Worm (Caenorhabditis elegans) whole organism, L1 larva: ENCODE measurements around the gene pqn-27.

Experiments
- C16A3.4 ChIP-seq: fragments of 150-350 bp; optimal IDR thresholded peaks from 2 replicates; lab custom pipeline; 2014; ENCODE audit warnings: missing biosample characterization, missing genetic modification characterization
- aly-2 ChIP-seq: fragments of 150-350 bp; optimal IDR thresholded peaks from 2 replicates; lab custom pipeline; 2014; ENCODE audit warnings: missing biosample characterization, missing genetic modification characterization
- blmp-1 ChIP-seq: fragments of 150-350 bp; optimal IDR thresholded peaks from 2 replicates; lab custom pipeline; 2014; ENCODE audit warnings: missing biosample characterization, missing genetic modification characterization
- ceh-63 ChIP-seq: fragments of 200-800 bp; sonication (Bioruptor generic); optimal IDR thresholded peaks from 2 replicates; lab custom pipeline; 2018; ENCODE audit warnings: mild to moderate bottlenecking, missing genetic modification characterization, missing compliant biosample characterization
- ceh-8 ChIP-seq: fragments of 200-800 bp; sonication (Bioruptor generic); optimal IDR thresholded peaks from 2 replicates; lab custom pipeline; 2018; ENCODE audit warnings: mild to moderate bottlenecking, missing genetic modification characterization, moderate library complexity, missing compliant biosample characterization
- ces-1 ChIP-seq: fragments of 150-350 bp; optimal IDR thresholded peaks from 2 replicates; lab custom pipeline; 2014; ENCODE audit warnings: missing biosample characterization, missing genetic modification reagents, missing genetic modification characterization
- dpl-1 ChIP-seq, 3 experiments: fragments of 150-350 bp in 2 of 3; sonication (generic microtip) in 1 of 3; optimal IDR thresholded peaks; 2 replicates each; lab custom pipeline; 2014 to 2017; ENCODE audit warnings: missing biosample characterization in 3 of 3, missing genetic modification characterization in 3 of 3, missing genetic modification reagents in 3 of 3
- efl-1 ChIP-seq, 4 experiments: fragments of 150-350 bp; optimal IDR thresholded peaks in 3 of 4; peaks in 1 of 4; 1 replicate in 1 of 4; 2 replicates in 3 of 4; lab custom pipeline; 2014; ENCODE audit warnings: missing biosample characterization in 2 of 4, missing genetic modification characterization in 2 of 4, missing genetic modification reagents in 2 of 4
- egl-13 ChIP-seq: sonication (generic microtip); optimal IDR thresholded peaks from 2 replicates; lab custom pipeline; 2016; ENCODE audit warnings: missing genotype, missing genetic modification reagents, missing genetic modification characterization, missing compliant biosample characterization
- egl-27 ChIP-seq, 2 experiments: fragments of 150-350 bp in 1 of 2; sonication (generic microtip); optimal IDR thresholded peaks; 3 replicates each; lab custom pipeline; 2017 to 2018; ENCODE audit warnings: missing biosample characterization in 2 of 2, missing genetic modification characterization in 2 of 2, missing genetic modification reagents in 2 of 2
- elt-2 ChIP-seq: sonication (generic microtip); optimal IDR thresholded peaks from 2 replicates; lab custom pipeline; 2016; ENCODE audit warnings: missing genetic modification characterization, mild to moderate bottlenecking, inconsistent platforms, missing compliant biosample characterization, missing genetic modification reagents
- ets-5 ChIP-seq: fragments of 200-800 bp; sonication (Bioruptor generic); IDR thresholded peaks from 2 replicates; pipeline ENCODE4 v1.3.6; 2022; ENCODE audit warnings: missing genetic modification characterization, missing compliant biosample characterization
- fkh-10 ChIP-seq: sonication (generic microtip); optimal IDR thresholded peaks from 2 replicates; lab custom pipeline; 2017; ENCODE audit warnings: missing biosample characterization, missing genetic modification reagents, missing genetic modification characterization
- grh-1 ChIP-seq: fragments of 200-800 bp; sonication (Bioruptor generic); IDR thresholded peaks from 2 replicates; pipeline ENCODE4 v1.3.6; 2022; ENCODE audit warnings: missing genetic modification reagents, missing genetic modification characterization, missing compliant biosample characterization
- hlh-17 ChIP-seq: fragments of 200-800 bp; sonication (Bioruptor generic); optimal IDR thresholded peaks from 2 replicates; lab custom pipeline; 2018; ENCODE audit warnings: missing genetic modification characterization, mild to moderate bottlenecking, missing compliant biosample characterization, moderate library complexity, borderline replicate concordance
- hlh-4 ChIP-seq: sonication (generic microtip); optimal IDR thresholded peaks from 2 replicates; lab custom pipeline; 2016; ENCODE audit warnings: mild to moderate bottlenecking, missing genetic modification characterization, missing compliant biosample characterization
- isw-1 ChIP-seq: fragments of 200-800 bp; sonication (Bioruptor generic); IDR thresholded peaks from 2 replicates; pipeline ENCODE4 v1.3.6; 2022; ENCODE audit warnings: missing genetic modification characterization, missing compliant biosample characterization
- jun-1 ChIP-seq: fragments of 150-350 bp; optimal IDR thresholded peaks from 2 replicates; lab custom pipeline; 2014; ENCODE audit warnings: missing biosample characterization, missing genetic modification reagents, missing genetic modification characterization
- lin-13 ChIP-seq: fragments of 150-350 bp; optimal IDR thresholded peaks from 2 replicates; lab custom pipeline; 2014; ENCODE audit warnings: missing biosample characterization, missing genetic modification reagents, missing genetic modification characterization
- lin-35 ChIP-seq, 2 experiments: fragments of 150-350 bp; optimal IDR thresholded peaks; 2 replicates each; lab custom pipeline; 2014; ENCODE audit warnings: missing biosample characterization in 2 of 2, missing genetic modification characterization in 2 of 2, missing genetic modification reagents in 2 of 2
- lin-39 ChIP-seq: fragments of 150-350 bp; optimal IDR thresholded peaks from 2 replicates; lab custom pipeline; 2014; ENCODE audit warnings: missing biosample characterization, missing genetic modification reagents, missing genetic modification characterization
- mep-1 ChIP-seq: fragments of 150-350 bp; optimal IDR thresholded peaks from 2 replicates; lab custom pipeline; 2014; ENCODE audit warnings: missing biosample characterization, missing genetic modification characterization
- nhr-11 ChIP-seq: fragments of 150-350 bp; optimal IDR thresholded peaks from 2 replicates; lab custom pipeline; 2014; ENCODE audit warnings: missing biosample characterization, missing genetic modification characterization
- nhr-12 ChIP-seq: sonication (generic microtip); optimal IDR thresholded peaks from 2 replicates; lab custom pipeline; 2017; ENCODE audit warnings: missing biosample characterization, missing genetic modification characterization
- nhr-19 ChIP-seq: fragments of 200-800 bp; sonication (Bioruptor generic); conservative IDR thresholded peaks from 2 replicates; pipeline ENCODE4 v1.3.6; 2022; ENCODE audit warnings: missing genetic modification characterization, missing compliant biosample characterization
- nhr-237 ChIP-seq: fragments of 150-350 bp; optimal IDR thresholded peaks from 2 replicates; lab custom pipeline; 2014; ENCODE audit warnings: missing biosample characterization, missing genetic modification characterization
- nhr-77 ChIP-seq: fragments of 150-350 bp; optimal IDR thresholded peaks from 2 replicates; lab custom pipeline; 2014; ENCODE audit warnings: missing biosample characterization, missing genetic modification characterization
- nhr-85 ChIP-seq: sonication (generic microtip); peaks from one replicate; lab custom pipeline; 2016; ENCODE audit warnings: missing genetic modification characterization, inconsistent platforms, missing compliant biosample characterization
- nhr-90 ChIP-seq: sonication (generic microtip); optimal IDR thresholded peaks from 2 replicates; lab custom pipeline; 2016; ENCODE audit warnings: mild to moderate bottlenecking, missing genetic modification characterization, missing compliant biosample characterization; ENCODE audit not compliant: poor library complexity
- pax-3 ChIP-seq: fragments of 200-800 bp; sonication (Bioruptor generic); optimal IDR thresholded peaks from 2 replicates; lab custom pipeline; 2018; ENCODE audit warnings: mild to moderate bottlenecking, missing genetic modification characterization, moderate library complexity, missing compliant biosample characterization
- skn-1 ChIP-seq: fragments of 150-350 bp; optimal IDR thresholded peaks from 2 replicates; lab custom pipeline; 2014; ENCODE audit warnings: missing biosample characterization, missing genetic modification characterization
- snpc-4 ChIP-seq: fragments of 150-350 bp; optimal IDR thresholded peaks from 2 replicates; lab custom pipeline; 2014; ENCODE audit warnings: missing biosample characterization, missing genetic modification characterization
- sox-4 ChIP-seq: sonication (generic microtip); optimal IDR thresholded peaks from 2 replicates; lab custom pipeline; 2016; ENCODE audit warnings: missing genetic modification characterization, missing compliant biosample characterization
- sup-37 ChIP-seq: fragments of 200-800 bp; sonication (Bioruptor generic); optimal IDR thresholded peaks from 2 replicates; lab custom pipeline; 2018; ENCODE audit warnings: mild to moderate bottlenecking, missing genetic modification characterization, missing compliant biosample characterization
- tbx-2 ChIP-seq: sonication (generic microtip); optimal IDR thresholded peaks from 2 replicates; lab custom pipeline; 2016; ENCODE audit warnings: missing genetic modification characterization, missing compliant biosample characterization
- unc-130 ChIP-seq: fragments of 150-350 bp; optimal IDR thresholded peaks from 2 replicates; lab custom pipeline; 2017; ENCODE audit warnings: missing biosample characterization, missing genetic modification characterization, inconsistent platforms
- zag-1 ChIP-seq: fragments of 150-350 bp; optimal IDR thresholded peaks from 2 replicates; lab custom pipeline; 2014; ENCODE audit warnings: missing biosample characterization, missing genetic modification characterization
- ztf-11 ChIP-seq, 2 experiments: sonication (generic microtip); optimal IDR thresholded peaks; 2 replicates each; lab custom pipeline; 2016 to 2017; ENCODE audit warnings: missing genetic modification characterization in 2 of 2, missing biosample characterization in 1 of 2, missing compliant biosample characterization in 1 of 2

pqn-27 gene

DNA sequence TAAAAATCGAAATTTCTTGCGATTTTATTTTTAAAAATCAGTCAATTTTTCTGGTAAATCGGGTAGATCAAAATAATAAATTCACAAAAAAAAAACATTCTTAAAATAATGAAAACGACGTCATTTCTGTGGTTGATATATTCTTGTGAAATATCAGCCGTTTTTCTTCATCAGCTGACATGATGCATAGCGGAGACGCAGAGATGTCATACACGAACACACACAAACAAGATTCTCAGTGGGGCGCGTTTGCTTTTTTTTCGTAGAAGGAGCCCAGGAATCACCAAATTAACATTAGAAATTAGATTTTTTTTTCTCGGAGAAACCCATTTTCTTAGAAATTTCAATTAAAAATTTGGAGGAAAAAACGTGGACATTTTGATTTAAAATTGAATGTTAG, 12.8 kb downstream of the pqn-27 start (continued):
- peak; percentile 76 for TF ChIP-seq nhr-11 (tag; lab: Kevin White, UChicago)
- peak; percentile 1 for TF ChIP-seq elt-2
- peak; percentile 40 for TF ChIP-seq pax-3 (tag; lab: Kevin White, UChicago)
- peak; percentile 42; the same call in 1 of the 2 replicates for TF ChIP-seq grh-1 (GFP tag; lab: Robert Waterston, UW)
- no peak for TF ChIP-seq hlh-17
- TF ChIP-seq hlh-4 (tag; lab: Kevin White, UChicago): no peak
- TF ChIP-seq ceh-63 (GFP tag; lab: Kevin White, UChicago): no peak
- peak; percentile 86 for TF ChIP-seq nhr-85 (tag; lab: Kevin White, UChicago)
- TF ChIP-seq egl-27 (tag; optimal IDR thresholded peaks at IDR 0.05; lab: Kevin White, UChicago): no peak
- no peak for TF ChIP-seq aly-2
- TF ChIP-seq jun-1 (tag; lab: Kevin White, UChicago): peak; percentile 59
- no peak for TF ChIP-seq sup-37 (GFP tag; lab: Kevin White, UChicago)
- no peak for TF ChIP-seq zag-1
- TF ChIP-seq sox-4: peak; percentile 66
- TF ChIP-seq lin-39: peak; percentile 15
- peak; percentile 74 for TF ChIP-seq nhr-77 (tag; lab: Kevin White, UChicago)
- peak; percentile 86 for TF ChIP-seq nhr-19
- peak; percentile 82 to 90 for TF ChIP-seq lin-35 (GFP tag; optimal IDR thresholded peaks at IDR 0.05; lab: Kevin White, UChicago)
- no peak for TF ChIP-seq ztf-11 (tag; optimal IDR thresholded peaks at IDR 0.05; lab: Kevin White, UChicago)
- TF ChIP-seq blmp-1 (tag; lab: Kevin White, UChicago): peak; percentile 71
- no peak for TF ChIP-seq nhr-12 (tag; lab: Kevin White, UChicago)
- no peak for TF ChIP-seq ets-5 (GFP tag; lab: Robert Waterston, UW)
- TF ChIP-seq skn-1: peak; percentile 93
- TF ChIP-seq fkh-10: peak; percentile 77
- TF ChIP-seq ces-1 (GFP tag; lab: Kevin White, UChicago): no peak
- peak; percentile 80 for TF ChIP-seq tbx-2 (tag; lab: Kevin White, UChicago)
- TF ChIP-seq nhr-237 (tag; lab: Kevin White, UChicago): peak; percentile 77
- TF ChIP-seq mep-1 (tag; lab: Kevin White, UChicago): peak; percentile 96
- TF ChIP-seq unc-130 (tag; lab: Kevin White, UChicago): peak; percentile 87
- TF ChIP-seq dpl-1 (GFP tag; optimal IDR thresholded peaks at IDR 0.05; lab: Kevin White, UChicago): peak; percentile 77 to 83 (median 79)
- peak; percentile 86 for TF ChIP-seq snpc-4 (tag; lab: Kevin White, UChicago)

- TF ChIP-seq zag-1: no peak
- TF ChIP-seq efl-1 (optimal IDR thresholded peaks at IDR 0.05; lab: Kevin White, UChicago): no peak
- peak in 1 of 2 experiments; percentile 55 for TF ChIP-seq efl-1 (GFP tag; optimal IDR thresholded peaks at IDR 0.05 in 1 of 2; lab: Kevin White, UChicago)
Observed at ce11 chrII:13447166-13447643, 13.2 kb downstream of the pqn-27 start, which contains the start of gene tbc-14. Gene tbc-14 (minus strand): TSS chrII:13447593.

ce11 chrII:13446597-13446996, 13.8 kb downstream of the pqn-27 start:
- TF ChIP-seq lin-13 (GFP tag; lab: Kevin White, UChicago) (no peak), nhr-85 (tag; lab: Kevin White, UChicago) (peak; percentile 58)

DNA sequence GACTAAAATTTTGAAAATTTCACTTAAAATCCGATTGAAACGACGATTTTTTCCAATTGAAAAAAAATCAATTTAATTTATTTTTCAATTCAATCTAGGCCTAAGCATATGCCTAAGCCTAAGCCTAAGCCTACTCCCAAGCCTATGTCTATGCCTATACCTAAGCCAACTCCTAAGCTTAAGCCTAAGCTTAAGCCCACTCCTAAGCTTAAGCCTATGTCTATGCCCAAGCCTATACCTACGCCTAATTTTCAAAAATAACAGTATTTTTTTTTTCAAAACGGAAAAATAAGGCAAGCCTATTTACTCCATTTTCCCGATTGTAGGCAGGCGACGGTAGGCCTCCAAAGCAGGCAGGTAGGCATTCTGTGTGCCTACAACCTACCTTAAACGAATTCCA, 16.1 kb downstream of the pqn-27 start:
- no peak for TF ChIP-seq C16A3.4 (tag; lab: Kevin White, UChicago)

DNA sequence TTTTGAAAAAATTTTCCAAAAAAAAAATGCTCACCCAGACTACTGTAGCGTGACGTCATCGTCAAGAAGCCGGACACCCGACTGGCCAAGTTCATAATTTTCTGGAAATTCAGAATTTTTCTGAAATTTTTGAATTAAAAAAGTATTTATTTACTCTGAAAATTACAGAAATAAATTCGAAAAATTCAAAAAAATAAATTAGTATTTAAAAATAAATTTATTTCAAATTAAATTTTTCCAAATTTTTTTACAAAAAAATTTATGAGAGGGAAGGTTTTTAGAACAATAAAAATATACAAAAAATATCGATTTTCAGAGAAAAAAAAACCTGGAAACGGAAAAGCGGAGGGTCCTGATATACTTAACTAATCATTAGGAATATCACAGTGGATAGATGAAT, 23.7 kb downstream of the pqn-27 start, which contains the start of gene Y48E1C.4:
Gene Y48E1C.4 (minus strand): TSS at position 101 of the 400 bp plus-strand sequence.
- TF ChIP-seq lin-35 (GFP tag; optimal IDR thresholded peaks at IDR 0.05; lab: Kevin White, UChicago) (no peak), isw-1 (no peak), tbx-2 (tag; lab: Kevin White, UChicago) (no peak), egl-13 (no peak), nhr-19 (no peak), nhr-90 (tag; lab: Kevin White, UChicago) (no peak), pax-3 (tag; lab: Kevin White, UChicago) (no peak), nhr-237 (tag; lab: Kevin White, UChicago) (no peak), ceh-8 (no peak), sox-4 (no peak), lin-39 (no peak)
